Worm (Caenorhabditis elegans) whole organism, L4 larva: ENCODE data around the gene ttr-32.

Experiments used
- F37D6.2 ChIP-seq: sonication (generic microtip); optimal IDR thresholded peaks from 2 replicates; lab custom pipeline; 2016; ENCODE audit warnings: mild to moderate bottlenecking, missing genetic modification characterization, missing compliant biosample characterization
- T20F7.1 ChIP-seq: fragments of 200-800 bp; sonication (Bioruptor generic); optimal IDR thresholded peaks from 2 replicates; lab custom pipeline; 2018; ENCODE audit warnings: mild to moderate bottlenecking, missing genetic modification characterization, missing compliant biosample characterization
- T26A8.4 ChIP-seq: fragments of 200-800 bp; sonication (Bioruptor generic); IDR thresholded peaks from 2 replicates; pipeline ENCODE4 v1.3.6; 2022; ENCODE audit warnings: missing genetic modification characterization, missing compliant biosample characterization
- Y105C5A.15 ChIP-seq: fragments of 200-800 bp; sonication (Bioruptor generic); IDR thresholded peaks from 2 replicates; pipeline ENCODE4 v1.3.6; 2022; ENCODE audit warnings: missing genetic modification characterization, missing compliant biosample characterization
- Y48G9A.11 ChIP-seq: fragments of 200-800 bp; sonication (Bioruptor generic); IDR thresholded peaks from 2 replicates; pipeline ENCODE4 v1.3.6; 2022; ENCODE audit warnings: missing genetic modification reagents, missing genetic modification characterization, missing compliant biosample characterization
- Y75B8A.6 ChIP-seq: fragments of 200-800 bp; sonication (Bioruptor generic); IDR thresholded peaks from 2 replicates; pipeline ENCODE4 v1.3.6; 2022; ENCODE audit warnings: missing genetic modification reagents, missing genetic modification characterization, missing compliant biosample characterization
- ZK337.2 ChIP-seq: fragments of 200-800 bp; sonication (Bioruptor generic); IDR thresholded peaks from 2 replicates; pipeline ENCODE4 v1.3.6; 2022; ENCODE audit warnings: missing genetic modification reagents, missing genetic modification characterization, missing compliant biosample characterization
- ceh-20 ChIP-seq: fragments of 200-800 bp; sonication (Bioruptor generic); IDR thresholded peaks from 2 replicates; pipeline ENCODE4 v1.3.6; 2022; ENCODE audit warnings: missing genetic modification reagents, missing genetic modification characterization, missing compliant biosample characterization
- ceh-32 ChIP-seq: sonication (generic microtip); optimal IDR thresholded peaks from 2 replicates; lab custom pipeline; 2016; ENCODE audit warnings: mild to moderate bottlenecking, missing genetic modification characterization, missing compliant biosample characterization; ENCODE audit not compliant: poor library complexity
- ceh-62 ChIP-seq: sonication (generic microtip); optimal IDR thresholded peaks from 2 replicates; lab custom pipeline; 2017; ENCODE audit warnings: missing biosample characterization, missing genetic modification characterization
- ces-1 ChIP-seq: fragments of 150-350 bp; sonication (generic microtip); optimal IDR thresholded peaks from 4 replicates; lab custom pipeline; 2014; ENCODE audit warnings: missing biosample characterization, missing genetic modification reagents, missing genetic modification characterization
- daf-16 ChIP-seq, 3 experiments: sonication (generic microtip); optimal IDR thresholded peaks; 2 replicates each; lab custom pipeline; 2016 to 2017; ENCODE audit warnings: missing genetic modification characterization in 3 of 3, missing genetic modification reagents in 3 of 3, mild to moderate bottlenecking in 2 of 3, missing compliant biosample characterization in 2 of 3, missing biosample characterization in 1 of 3, moderate library complexity in 1 of 3
- dmd-6 ChIP-seq: fragments of 200-800 bp; sonication (Bioruptor generic); IDR thresholded peaks from 2 replicates; pipeline ENCODE4 v1.3.6; 2022; ENCODE audit warnings: missing genetic modification reagents, missing genetic modification characterization, missing compliant biosample characterization
- dpl-1 ChIP-seq: fragments of 150-350 bp; optimal IDR thresholded peaks from 2 replicates; lab custom pipeline; 2014; ENCODE audit warnings: missing biosample characterization, missing genetic modification reagents, missing genetic modification characterization
- duxl-1 ChIP-seq: sonication (generic microtip); optimal IDR thresholded peaks from 2 replicates; lab custom pipeline; 2016; ENCODE audit warnings: mild to moderate bottlenecking, missing genetic modification characterization, moderate library complexity, missing compliant biosample characterization; ENCODE audit not compliant: poor library complexity
- dve-1 ChIP-seq: sonication (generic microtip); optimal IDR thresholded peaks from 2 replicates; lab custom pipeline; 2017; ENCODE audit warnings: antibody characterized with exemption, mild to moderate bottlenecking, missing genetic modification characterization, missing compliant biosample characterization; ENCODE audit not compliant: insufficient read depth
- gei-8 ChIP-seq: fragments of 200-800 bp; sonication (Bioruptor generic); optimal IDR thresholded peaks from 2 replicates; lab custom pipeline; 2018; ENCODE audit warnings: mild to moderate bottlenecking, missing genetic modification characterization, missing compliant biosample characterization
- hlh-11 ChIP-seq: fragments of 200-800 bp; sonication (Bioruptor generic); optimal IDR thresholded peaks from 2 replicates; lab custom pipeline; 2018; ENCODE audit warnings: mild to moderate bottlenecking, missing genetic modification characterization, missing compliant biosample characterization
- lin-15B ChIP-seq: fragments of 150-350 bp; sonication (generic microtip); optimal IDR thresholded peaks from 3 replicates; lab custom pipeline; 2014; ENCODE audit warnings: missing biosample characterization, missing genetic modification characterization
- lin-38 ChIP-seq: fragments of 200-800 bp; sonication (Bioruptor generic); IDR thresholded peaks from 2 replicates; pipeline ENCODE4 v1.3.6; 2022; ENCODE audit warnings: missing genetic modification reagents, missing genetic modification characterization, missing compliant biosample characterization
- lin-39 ChIP-seq: fragments of 150-350 bp; optimal IDR thresholded peaks from 2 replicates; lab custom pipeline; 2014; ENCODE audit warnings: missing biosample characterization, missing genetic modification reagents, missing genetic modification characterization
- lsy-2 ChIP-seq, 2 experiments: fragments of 150-350 bp in 1 of 2; sonication (generic microtip) in 1 of 2; optimal IDR thresholded peaks; 2 replicates each; lab custom pipeline; 2014 to 2017; ENCODE audit warnings: missing biosample characterization in 2 of 2, missing genetic modification characterization in 2 of 2
- madf-5 ChIP-seq, 2 experiments: fragments of 200-800 bp; sonication (Bioruptor generic); IDR thresholded peaks; 2 replicates each; pipeline ENCODE4 v1.3.6; 2022; ENCODE audit warnings: missing compliant biosample characterization in 2 of 2, missing genetic modification characterization in 2 of 2
- madf-9 ChIP-seq: fragments of 200-800 bp; sonication (Bioruptor generic); conservative IDR thresholded peaks from 2 replicates; pipeline ENCODE4 v1.3.6; 2022; ENCODE audit warnings: missing genetic modification reagents, missing genetic modification characterization, missing compliant biosample characterization
- mes-2 ChIP-seq: sonication (generic microtip); optimal IDR thresholded peaks from 2 replicates; lab custom pipeline; 2016; ENCODE audit warnings: missing genotype, mild to moderate bottlenecking, missing genetic modification characterization, missing compliant biosample characterization; ENCODE audit not compliant: poor library complexity, severe bottlenecking
- mxl-2 ChIP-seq: fragments of 200-800 bp; sonication (Bioruptor generic); conservative IDR thresholded peaks from 2 replicates; pipeline ENCODE4 v1.3.6; 2022; ENCODE audit warnings: missing genetic modification reagents, missing genetic modification characterization, missing compliant biosample characterization
- nhr-11 ChIP-seq: fragments of 150-350 bp; optimal IDR thresholded peaks from 2 replicates; lab custom pipeline; 2014; ENCODE audit warnings: missing biosample characterization, missing genetic modification characterization
- nhr-111 ChIP-seq: fragments of 200-800 bp; sonication (Bioruptor generic); optimal IDR thresholded peaks from 2 replicates; lab custom pipeline; 2018; ENCODE audit warnings: mild to moderate bottlenecking, missing genetic modification characterization, missing compliant biosample characterization
- nhr-28 ChIP-seq: fragments of 150-350 bp; optimal IDR thresholded peaks from 2 replicates; lab custom pipeline; 2014; ENCODE audit warnings: missing biosample characterization, missing genetic modification characterization
- nhr-41 ChIP-seq: fragments of 200-800 bp; sonication (Bioruptor generic); IDR thresholded peaks from 2 replicates; pipeline ENCODE4 v1.3.6; 2022; ENCODE audit warnings: missing genetic modification reagents, missing genetic modification characterization, missing compliant biosample characterization
- nhr-42 ChIP-seq: fragments of 200-800 bp; sonication (Bioruptor generic); IDR thresholded peaks from 2 replicates; pipeline ENCODE4 v1.3.6; 2022; ENCODE audit warnings: missing genetic modification characterization, missing compliant biosample characterization
- nhr-6 ChIP-seq: fragments of 150-350 bp; optimal IDR thresholded peaks from 2 replicates; lab custom pipeline; 2014; ENCODE audit warnings: missing biosample characterization, missing genetic modification characterization
- nhr-76 ChIP-seq: fragments of 150-350 bp; optimal IDR thresholded peaks from 2 replicates; lab custom pipeline; 2014; ENCODE audit warnings: missing biosample characterization, missing genetic modification characterization
- nhr-77 ChIP-seq: fragments of 150-350 bp; optimal IDR thresholded peaks from 2 replicates; lab custom pipeline; 2014; ENCODE audit warnings: missing biosample characterization, missing genetic modification characterization
- pha-4 ChIP-seq, 2 experiments: fragments of 150-350 bp in 1 of 2; fragments of 200-800 bp in 1 of 2; sonication (Bioruptor generic) in 1 of 2; IDR thresholded peaks in 1 of 2; optimal IDR thresholded peaks in 1 of 2; 2 replicates each; pipeline versions ENCODE4 v1.3.6 to Lab custom; 2014 to 2022; ENCODE audit warnings: missing genetic modification characterization in 2 of 2, missing genetic modification reagents in 2 of 2, missing biosample characterization in 1 of 2, missing compliant biosample characterization in 1 of 2
- skn-1 ChIP-seq: fragments of 150-350 bp; optimal IDR thresholded peaks from 2 replicates; lab custom pipeline; 2014; ENCODE audit warnings: missing biosample characterization, missing genetic modification characterization
- snpc-1.2 ChIP-seq: fragments of 200-800 bp; sonication (Bioruptor generic); IDR thresholded peaks from 2 replicates; pipeline ENCODE4 v1.3.6; 2022; ENCODE audit warnings: missing genetic modification reagents, missing genetic modification characterization, missing compliant biosample characterization
- spr-3 ChIP-seq: fragments of 200-800 bp; sonication (Bioruptor generic); optimal IDR thresholded peaks from 2 replicates; lab custom pipeline; 2018; ENCODE audit warnings: mild to moderate bottlenecking, missing genetic modification characterization, missing compliant biosample characterization
- tra-1 ChIP-seq: fragments of 200-800 bp; sonication (Bioruptor generic); IDR thresholded peaks from 2 replicates; pipeline ENCODE4 v1.3.6; 2022; ENCODE audit warnings: missing genetic modification reagents, missing genetic modification characterization, missing compliant biosample characterization
- unc-130 ChIP-seq: sonication (generic microtip); optimal IDR thresholded peaks from 2 replicates; lab custom pipeline; 2016; ENCODE audit warnings: missing genetic modification reagents, missing genetic modification characterization, missing compliant biosample characterization
- unc-39 ChIP-seq: sonication (generic microtip); optimal IDR thresholded peaks from 2 replicates; lab custom pipeline; 2017; ENCODE audit warnings: missing biosample characterization, missing genetic modification characterization
- unc-62 ChIP-seq, 3 experiments: fragments of 150-350 bp in 1 of 3; sonication (generic microtip); optimal IDR thresholded peaks in 2 of 3; peaks in 1 of 3; 1 replicate in 1 of 3; 2 replicates in 2 of 3; lab custom pipeline; 2014 to 2017; ENCODE audit warnings: missing biosample characterization in 3 of 3, missing genetic modification characterization in 3 of 3, missing genetic modification reagents in 3 of 3, missing genotype in 1 of 3
- vab-7 ChIP-seq: fragments of 200-800 bp; sonication (Bioruptor generic); IDR thresholded peaks from 2 replicates; pipeline ENCODE4 v1.3.6; 2022; ENCODE audit warnings: missing genetic modification reagents, missing genetic modification characterization, missing compliant biosample characterization
- zfp-3 ChIP-seq: fragments of 200-800 bp; sonication (Bioruptor generic); conservative IDR thresholded peaks from 2 replicates; pipeline ENCODE4 v1.3.6; 2022; ENCODE audit warnings: missing genetic modification reagents, missing genetic modification characterization, missing compliant biosample characterization
- zip-2 ChIP-seq: fragments of 150-350 bp; optimal IDR thresholded peaks from 2 replicates; lab custom pipeline; 2014; ENCODE audit warnings: missing biosample characterization, missing genetic modification characterization

Gene ttr-32

ce11 chrIII:7566098-7566497 lies at the start of gene ttr-32:
Gene ttr-32 (plus strand): TSS chrIII:7566411.
- no peak for TF ChIP-seq dpl-1
- TF ChIP-seq madf-9: no peak
- TF ChIP-seq hlh-11 (tag; lab: Kevin White, UChicago): no peak
- no peak for TF ChIP-seq lin-15B (tag; lab: Kevin White, UChicago)
- no peak for TF ChIP-seq ces-1
- TF ChIP-seq F37D6.2 (tag; lab: Kevin White, UChicago): no peak
- TF ChIP-seq daf-16 (GFP tag; optimal IDR thresholded peaks at IDR 0.05; lab: Kevin White, UChicago): no peak
- TF ChIP-seq daf-16 (tag; optimal IDR thresholded peaks at IDR 0.05; lab: Kevin White, UChicago): no peak
- no peak for TF ChIP-seq Y75B8A.6
- no peak for TF ChIP-seq snpc-1.2 (GFP tag; lab: Robert Waterston, UW)
- TF ChIP-seq skn-1 (tag; lab: Kevin White, UChicago): no peak
- no peak for TF ChIP-seq nhr-41

DNA sequence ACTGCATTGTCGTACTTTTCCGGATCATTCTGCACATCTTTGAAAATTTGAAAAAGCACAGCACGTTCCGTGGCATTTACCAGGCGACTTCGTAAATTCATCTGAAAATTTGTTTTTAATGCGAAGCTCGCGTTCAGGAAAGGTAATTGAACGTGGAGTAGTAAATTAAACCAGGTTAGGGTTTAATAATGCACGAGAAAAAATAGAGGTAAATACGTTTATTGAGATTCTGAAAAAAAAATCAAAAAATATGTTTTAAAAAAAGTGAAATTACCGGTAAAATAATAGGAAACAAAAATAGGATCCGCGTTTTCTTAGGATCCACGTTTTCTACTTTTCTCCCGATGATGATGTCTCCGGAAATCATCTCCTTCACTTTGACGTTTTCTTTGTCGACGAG lies 47.8 kb upstream of the ttr-32 start, which contains the start of gene clk-2:
clk-2 (minus strand) TSS at position 101 of the 400 bp plus-strand sequence.
- TF ChIP-seq nhr-6 (tag; lab: Kevin White, UChicago): no peak
- TF ChIP-seq nhr-41: no peak
- TF ChIP-seq gei-8 (GFP tag; lab: Kevin White, UChicago): no peak
- TF ChIP-seq ceh-62: no peak
- no peak for TF ChIP-seq spr-3 (GFP tag; lab: Kevin White, UChicago)
- TF ChIP-seq pha-4 (GFP tag; IDR thresholded peaks at IDR 0.05; lab: Robert Waterston, UW): no peak
- no peak for TF ChIP-seq pha-4 (tag; optimal IDR thresholded peaks at IDR 0.05; lab: Kevin White, UChicago)
- TF ChIP-seq unc-39 (tag; lab: Kevin White, UChicago): no peak
- TF ChIP-seq hlh-11 (tag; lab: Kevin White, UChicago): no peak
- no peak for TF ChIP-seq nhr-111 (GFP tag; lab: Kevin White, UChicago)
- no peak for TF ChIP-seq lin-38 (GFP tag; lab: Robert Waterston, UW)
- TF ChIP-seq ceh-32 (tag; lab: Kevin White, UChicago): no peak
- no peak for TF ChIP-seq unc-130 (GFP tag; lab: Kevin White, UChicago)
- TF ChIP-seq tra-1 (GFP tag; lab: Robert Waterston, UW): no peak
- TF ChIP-seq vab-7 (GFP tag; lab: Robert Waterston, UW): no peak
- no peak for TF ChIP-seq Y105C5A.15 (GFP tag; lab: Robert Waterston, UW)
- no peak for TF ChIP-seq nhr-28 (tag; lab: Kevin White, UChicago)

DNA sequence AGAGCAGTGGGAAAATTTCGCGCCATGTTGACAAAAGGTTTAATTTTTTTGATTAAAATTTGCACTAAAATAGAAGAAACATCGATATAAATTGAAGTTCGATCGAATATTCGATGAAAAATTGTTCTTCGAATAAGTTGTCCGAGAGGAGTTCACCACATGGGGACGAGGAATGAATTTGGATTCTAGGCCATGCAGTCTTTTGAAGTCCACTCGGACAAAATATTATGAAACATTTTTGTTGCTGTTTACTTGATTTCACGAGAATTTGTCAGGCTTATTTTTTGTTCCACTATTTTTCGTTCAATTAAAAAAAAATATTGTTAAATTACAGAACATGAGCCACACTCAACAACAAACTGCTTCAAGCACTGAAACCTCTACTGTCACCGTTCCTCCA lies 45.5 kb upstream of the ttr-32 start, which contains the start of the genes cux-7 and C07H6.2:
cux-7 (minus strand) TSS at position 174 of the 400 bp plus-strand sequence.
C07H6.2 (plus strand) TSS at position 338 of the 400 bp plus-strand sequence.
- TF ChIP-seq spr-3 (GFP tag; lab: Kevin White, UChicago) (peak; percentile 47), nhr-41 (no peak), Y48G9A.11 (GFP tag; lab: Robert Waterston, UW) (peak; percentile 94), T26A8.4 (GFP tag; lab: Robert Waterston, UW) (peak; percentile 86), ceh-20 (peak; percentile 82), nhr-28 (tag; lab: Kevin White, UChicago) (peak; percentile 73), mxl-2 (GFP tag; lab: Robert Waterston, UW) (peak; percentile 82), ZK337.2 (GFP tag; lab: Robert Waterston, UW) (peak; percentile 100), lin-38 (GFP tag; lab: Robert Waterston, UW) (peak; percentile 85), T20F7.1 (GFP tag; lab: Kevin White, UChicago) (peak; percentile 87), dmd-6 (GFP tag; lab: Robert Waterston, UW) (peak; percentile 95), duxl-1 (tag; lab: Kevin White, UChicago) (peak; percentile 97), zip-2 (no peak), unc-39 (tag; lab: Kevin White, UChicago) (no peak), nhr-42 (0 out of 2 replicates have a peak, but pooled peaks have one; percentile 44), dve-1 (tag; lab: Kevin White, UChicago) (peak; percentile 92), nhr-77 (tag; lab: Kevin White, UChicago) (peak; percentile 68), unc-62 (GFP tag; optimal IDR thresholded peaks at IDR 0.05 in 1 of 2; lab: Kevin White, UChicago) (peak in 1 of 2 experiments; percentile 97), unc-62 (tag; optimal IDR thresholded peaks at IDR 0.05; lab: Kevin White, UChicago) (no peak), nhr-76 (tag; lab: Kevin White, UChicago) (no peak), lin-39 (no peak), nhr-11 (tag; lab: Kevin White, UChicago) (peak; percentile 75), madf-9 (peak; percentile 96), madf-5 (GFP tag; IDR thresholded peaks at IDR 0.05; lab: Robert Waterston, UW) (0 out of 4 replicates have a peak, but pooled peaks of 1 of the 2 experiments have one; percentile 50), ces-1 (peak; percentile 5), lsy-2 (tag; optimal IDR thresholded peaks at IDR 0.05; lab: Kevin White, UChicago) (peak; percentile 60 to 96), mes-2 (peak; percentile 100), zfp-3 (GFP tag; lab: Robert Waterston, UW) (peak; percentile 88)
